Worm (Caenorhabditis elegans) whole organism, mixed stage, embryonic: ENCODE measurements around the gene epic-3.

ENCODE experiments used
- ceh-39 ChIP-seq: fragments of 150-350 bp; optimal IDR thresholded peaks from 2 replicates; lab custom pipeline; 2014; ENCODE audit warnings: missing biosample characterization, missing genetic modification characterization
- cnd-1 ChIP-seq: fragments of 200-800 bp; sonication (Bioruptor generic); optimal IDR thresholded peaks from 2 replicates; lab custom pipeline; 2018; ENCODE audit warnings: mild to moderate bottlenecking, missing genetic modification characterization, missing compliant biosample characterization
- elt-1 ChIP-seq: sonication (generic microtip); optimal IDR thresholded peaks from 2 replicates; lab custom pipeline; 2017; ENCODE audit warnings: missing genetic modification characterization, mild to moderate bottlenecking, missing compliant biosample characterization, antibody characterized with exemption, moderate library complexity, borderline replicate concordance; ENCODE audit not compliant: insufficient read depth
- elt-3 ChIP-seq: fragments of 150-350 bp; optimal IDR thresholded peaks from 2 replicates; lab custom pipeline; 2014; ENCODE audit warnings: missing biosample characterization, missing genetic modification characterization
- mep-1 ChIP-seq: fragments of 150-350 bp; optimal IDR thresholded peaks from 2 replicates; lab custom pipeline; 2017; ENCODE audit warnings: missing biosample characterization, missing genetic modification reagents, missing genetic modification characterization, inconsistent platforms
- nhr-237 ChIP-seq: fragments of 150-350 bp; optimal IDR thresholded peaks from 2 replicates; lab custom pipeline; 2014; ENCODE audit warnings: missing biosample characterization, missing genetic modification characterization
- nhr-28 ChIP-seq: fragments of 150-350 bp; optimal IDR thresholded peaks from 2 replicates; lab custom pipeline; 2014; ENCODE audit warnings: missing biosample characterization, missing genetic modification characterization
- pha-4 ChIP-seq: fragments of 150-350 bp; optimal IDR thresholded peaks from 2 replicates; lab custom pipeline; 2018; ENCODE audit warnings: missing biosample characterization, missing genetic modification reagents, missing genetic modification characterization
- sem-2 ChIP-seq: fragments of 200-800 bp; sonication (Bioruptor generic); optimal IDR thresholded peaks from 2 replicates; lab custom pipeline; 2018; ENCODE audit warnings: mild to moderate bottlenecking, missing genetic modification characterization, missing compliant biosample characterization

ce11 chrIV:1765954-1766353 is 41.8 kb upstream of the epic-3 start:
- no peak for TF ChIP-seq nhr-28 (tag; lab: Kevin White, UChicago)
- TF ChIP-seq nhr-237 (tag; lab: Kevin White, UChicago) = no peak
- TF ChIP-seq sem-2 = no peak
- no peak for TF ChIP-seq cnd-1 (tag; lab: Kevin White, UChicago)
- no peak for TF ChIP-seq mep-1 (tag; lab: Kevin White, UChicago)
- TF ChIP-seq elt-1 (tag; lab: Kevin White, UChicago) = no peak
- no peak for TF ChIP-seq ceh-39 (tag; lab: Kevin White, UChicago)
- no peak for TF ChIP-seq pha-4 (tag; lab: Kevin White, UChicago)
- no peak for TF ChIP-seq elt-3
